Worm (Caenorhabditis elegans) whole organism, midembryonic: Measurements from ENCODE around the gene clk-1.

Source experiments
- cog-1 ChIP-seq: sonication (generic microtip); optimal IDR thresholded peaks from 2 replicates; lab custom pipeline; 2016; ENCODE audit warnings: missing genetic modification characterization, missing compliant biosample characterization
- flt-1 ChIP-seq: fragments of 200-800 bp; sonication (Bioruptor generic); IDR thresholded peaks from 2 replicates; pipeline ENCODE4 v1.3.6; 2022; ENCODE audit warnings: missing genetic modification characterization, missing compliant biosample characterization
- klf-2 ChIP-seq: fragments of 200-800 bp; sonication (Bioruptor generic); conservative IDR thresholded peaks from 2 replicates; pipeline ENCODE4 v1.3.6; 2022; ENCODE audit warnings: missing genetic modification reagents, missing genetic modification characterization, missing compliant biosample characterization
- tab-1 ChIP-seq: fragments of 200-800 bp; sonication (Bioruptor generic); IDR thresholded peaks from 2 replicates; pipeline ENCODE4 v1.3.6; 2022; ENCODE audit warnings: missing genetic modification characterization, missing compliant biosample characterization

DNA sequence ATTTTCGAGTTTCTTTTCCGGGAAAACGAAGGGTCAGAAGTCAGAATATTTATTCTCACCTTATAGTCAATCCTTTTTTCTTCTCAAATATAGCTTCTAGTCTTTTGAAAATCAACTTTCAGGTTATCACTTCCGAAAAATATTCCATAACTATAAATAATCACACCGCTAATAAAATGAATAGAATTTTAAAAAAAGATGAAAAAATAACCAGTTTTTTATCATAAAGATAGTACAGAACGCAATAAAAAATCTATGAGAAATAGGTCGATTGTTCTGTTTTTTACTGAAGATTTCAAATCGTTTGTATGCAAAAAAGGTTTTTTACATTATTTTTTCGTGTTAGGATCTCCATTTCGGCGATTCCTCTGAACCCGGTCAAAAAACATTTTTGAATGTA is 12.5 kb downstream of the clk-1 start:
- TF ChIP-seq tab-1 (GFP tag; lab: Robert Waterston, UW) (no peak), klf-2 (no peak), cog-1 (tag; lab: Kevin White, UChicago) (no peak), flt-1 (GFP tag; lab: Robert Waterston, UW) (no peak)
